Worm (Caenorhabditis elegans): ENCODE measurements around the gene sfxn-5.

The sfxn-5 gene

DNA sequence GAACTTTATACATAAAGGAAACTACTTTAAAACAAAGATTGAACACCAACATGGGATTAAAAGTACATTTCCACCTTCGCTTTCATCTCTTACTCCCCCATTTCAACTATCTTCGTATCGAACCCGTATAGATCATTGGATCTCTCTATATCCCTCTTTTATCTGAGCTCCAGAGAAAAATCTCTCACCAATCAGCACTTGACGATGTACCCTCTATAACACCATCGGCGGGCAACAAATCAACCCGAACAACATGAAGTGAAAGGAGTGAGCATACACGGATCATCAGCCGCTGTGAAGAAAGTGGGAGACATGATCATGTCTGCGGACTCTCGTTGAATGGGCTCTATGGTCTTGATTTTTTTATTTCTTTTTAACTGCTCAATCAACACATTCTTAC, 12.6 kb upstream of the sfxn-5 start:
- TF ChIP-seq hlh-13 (GFP tag; optimal IDR thresholded peaks at IDR 0.05), result no peak
- TF ChIP-seq nfya-1 (tag; optimal IDR thresholded peaks at IDR 0.05), result peak; percentile 77

ce11 chrII:8116159-8116558, 11.3 kb upstream of the sfxn-5 start, which contains the start of gene unc-105:
Gene unc-105 (plus strand): TSS chrII:8116459.
- TF ChIP-seq madf-2 (tag; optimal IDR thresholded peaks at IDR 0.05) (no peak), ttx-3 (tag; optimal IDR thresholded peaks at IDR 0.05) (no peak), nhr-11 (tag; optimal IDR thresholded peaks at IDR 0.05) (no peak), fax-1 (tag; optimal IDR thresholded peaks at IDR 0.05) (no peak), pha-2 (tag; optimal IDR thresholded peaks at IDR 0.05) (no peak), ceh-22 (tag; optimal IDR thresholded peaks at IDR 0.05) (no peak), hlh-30 (tag; optimal IDR thresholded peaks at IDR 0.05; ENCODE audit: insufficient read depth) (no peak)

ce11 chrII:8112063-8112462, 7.2 kb upstream of the sfxn-5 start, which contains the start of gene lron-4:
Gene lron-4 (minus strand): TSS chrII:8112163.
- TF ChIP-seq sox-2 (GFP tag; IDR thresholded peaks at IDR 0.05), result no peak
- no peak for TF ChIP-seq zip-5 (tag; optimal IDR thresholded peaks at IDR 0.05)
- no peak for TF ChIP-seq sox-4 (tag; optimal IDR thresholded peaks at IDR 0.05)
- TF ChIP-seq T23F11.4 (GFP tag; optimal IDR thresholded peaks at IDR 0.05), result no peak
- TF ChIP-seq unc-86 (tag; optimal IDR thresholded peaks at IDR 0.05), result no peak
- TF ChIP-seq tbx-7 (tag; optimal IDR thresholded peaks at IDR 0.05), result no peak
- no peak for TF ChIP-seq ceh-2 (tag; optimal IDR thresholded peaks at IDR 0.05)
- TF ChIP-seq F13H6.1 (tag; optimal IDR thresholded peaks at IDR 0.05), result no peak

ce11 chrII:8106921-8107695, 2.3 kb upstream of the sfxn-5 start, which contains the start of the genes chst-1 and C41C4.9:
Gene chst-1 (minus strand): TSS chrII:8106971.
Gene C41C4.9 (plus strand): TSS chrII:8107645.
- peak; percentile 88 for TF ChIP-seq Y22D7AL.16 (tag; optimal IDR thresholded peaks at IDR 0.05)
- peak; percentile 90 for TF ChIP-seq syd-9 (tag; optimal IDR thresholded peaks at IDR 0.05)
- peak; percentile 89 for TF ChIP-seq ttx-3 (tag; optimal IDR thresholded peaks at IDR 0.05)
- no peak for TF ChIP-seq ama-1 (optimal IDR thresholded peaks at IDR 0.05)
- peak; percentile 69 for TF ChIP-seq hlh-30 (tag; optimal IDR thresholded peaks at IDR 0.05; ENCODE audit: insufficient read depth)
- TF ChIP-seq hlh-8 (tag; optimal IDR thresholded peaks at IDR 0.05), result peak; percentile 65
- TF ChIP-seq gmeb-2 (tag; optimal IDR thresholded peaks at IDR 0.05), result peak; percentile 93
- TF ChIP-seq hlh-13 (GFP tag; optimal IDR thresholded peaks at IDR 0.05), result peak; percentile 91
- TF ChIP-seq fkh-6 (tag; optimal IDR thresholded peaks at IDR 0.05), result peak; percentile 94
- peak; percentile 88 for TF ChIP-seq C38D4.7 (GFP tag; optimal IDR thresholded peaks at IDR 0.05)
- TF ChIP-seq T23F11.4 (GFP tag; optimal IDR thresholded peaks at IDR 0.05), result peak; percentile 88
- peak; percentile 91 for TF ChIP-seq unc-3 (GFP tag; conservative IDR thresholded peaks at IDR 0.05)
- TF ChIP-seq unc-3 (tag; optimal IDR thresholded peaks at IDR 0.05), result peak; percentile 86
- peak; percentile 56 for TF ChIP-seq ceh-22 (tag; optimal IDR thresholded peaks at IDR 0.05)
- peak; percentile 90 for TF ChIP-seq tbx-2 (tag; optimal IDR thresholded peaks at IDR 0.05)
- peak; percentile 82 for TF ChIP-seq ceh-48 (tag; optimal IDR thresholded peaks at IDR 0.05)
- no peak for TF ChIP-seq pros-1 (tag; optimal IDR thresholded peaks at IDR 0.05)
- TF ChIP-seq dmd-4 (tag; optimal IDR thresholded peaks at IDR 0.05; ENCODE audit: borderline replicate concordance), result peak; percentile 86
- TF ChIP-seq sox-2 (GFP tag; IDR thresholded peaks at IDR 0.05), result peak; percentile 81
- peak; percentile 87 for TF ChIP-seq fax-1 (tag; optimal IDR thresholded peaks at IDR 0.05)
- TF ChIP-seq ceh-45 (GFP tag; IDR thresholded peaks at IDR 0.05), result peak; percentile 79
- TF ChIP-seq elt-4 (tag; optimal IDR thresholded peaks at IDR 0.05), result peak; percentile 73
- TF ChIP-seq pha-2 (tag; optimal IDR thresholded peaks at IDR 0.05), result peak; percentile 92
- no peak for TF ChIP-seq ref-2 (tag; optimal IDR thresholded peaks at IDR 0.05)
- no peak for TF ChIP-seq mec-3 (tag; optimal IDR thresholded peaks at IDR 0.05; ENCODE audit: borderline replicate concordance)
- peak; percentile 90 for TF ChIP-seq dve-1 (tag; optimal IDR thresholded peaks at IDR 0.05)
- peak; percentile 89 for TF ChIP-seq ceh-9 (tag; optimal IDR thresholded peaks at IDR 0.05)
- peak; percentile 87 for TF ChIP-seq ceh-2 (tag; optimal IDR thresholded peaks at IDR 0.05)
- TF ChIP-seq ceh-19 (GFP tag; optimal IDR thresholded peaks at IDR 0.05), result peak; percentile 94
- TF ChIP-seq sox-4 (tag; optimal IDR thresholded peaks at IDR 0.05), result peak; percentile 92
- TF ChIP-seq pat-9 (tag; optimal IDR thresholded peaks at IDR 0.05), result peak; percentile 94
- TF ChIP-seq ztf-16 (tag; optimal IDR thresholded peaks at IDR 0.05), result peak; percentile 96
- TF ChIP-seq K02D7.2 (tag; optimal IDR thresholded peaks at IDR 0.05), result peak; percentile 89
- TF ChIP-seq nhr-232 (tag; optimal IDR thresholded peaks at IDR 0.05), result peak; percentile 89
- no peak for TF ChIP-seq pax-1 (tag; optimal IDR thresholded peaks at IDR 0.05)
- TF ChIP-seq ceh-14 (tag; optimal IDR thresholded peaks at IDR 0.05), result peak; percentile 88
- TF ChIP-seq odd-2 (tag; optimal IDR thresholded peaks at IDR 0.05), result no peak

Data from whole organism, late embryonic.